Fruit fly (Drosophila melanogaster) whole organism, embryonic: Measurements from ENCODE around the gene Ndae1.

ENCODE experiments used
- ATbp ChIP-seq: fragments of 200-800 bp; sonication (Bioruptor generic); optimal IDR thresholded peaks from 2 replicates; lab custom pipeline; 2017; ENCODE audit warnings: missing biosample characterization, mild to moderate bottlenecking, missing genetic modification characterization, missing genetic modification reagents
- Ada2b ChIP-seq: fragments of 200-800 bp; sonication (Bioruptor generic); IDR thresholded peaks from 2 replicates; pipeline ENCODE4 v1.3.6; 2022; ENCODE audit warnings: missing biosample characterization, missing genetic modification characterization
- Blimp-1 ChIP-seq: fragments of 200-800 bp; sonication (Bioruptor generic); optimal IDR thresholded peaks from 3 replicates; lab custom pipeline; 2018; ENCODE audit warnings: missing biosample characterization, missing genetic modification characterization, mild to moderate bottlenecking, moderate library complexity, missing genetic modification reagents
- CG10147 ChIP-seq: fragments of 200-800 bp; sonication (Bioruptor generic); optimal IDR thresholded peaks from 2 replicates; lab custom pipeline; 2019; ENCODE audit warnings: missing biosample characterization, mild to moderate bottlenecking, missing genetic modification characterization, moderate library complexity
- CG10267 ChIP-seq: fragments of 200-800 bp; sonication (Bioruptor generic); optimal IDR thresholded peaks from 2 replicates; lab custom pipeline; 2018; ENCODE audit warnings: missing biosample characterization, mild to moderate bottlenecking, missing genetic modification characterization, moderate library complexity
- CG10366 ChIP-seq: fragments of 200-800 bp; sonication (Bioruptor generic); IDR thresholded peaks from 2 replicates; pipeline ENCODE4 v1.3.6; 2022; ENCODE audit warnings: missing biosample characterization, missing genetic modification characterization
- CG10462 ChIP-seq: fragments of 200-800 bp; sonication (Bioruptor generic); optimal IDR thresholded peaks from 2 replicates; lab custom pipeline; 2016; ENCODE audit warnings: missing biosample characterization, missing genetic modification characterization
- CG14050 ChIP-seq: fragments of 200-800 bp; sonication (Bioruptor generic); IDR thresholded peaks from 3 replicates; pipeline ENCODE4 v1.3.6; 2022; ENCODE audit warnings: missing biosample characterization, missing genetic modification characterization
- CG14667 ChIP-seq: fragments of 200-800 bp; sonication (Bioruptor generic); IDR thresholded peaks from 2 replicates; pipeline ENCODE4 v1.3.6; 2022; ENCODE audit warnings: missing biosample characterization, missing genetic modification characterization
- CG14710 ChIP-seq: fragments of 200-800 bp; sonication (Bioruptor generic); optimal IDR thresholded peaks from 3 replicates; lab custom pipeline; 2019; ENCODE audit warnings: missing biosample characterization, mild to moderate bottlenecking, missing genetic modification characterization, moderate library complexity
- CG1647 ChIP-seq: fragments of 200-800 bp; sonication (Bioruptor generic); optimal IDR thresholded peaks from 3 replicates; lab custom pipeline; 2016; ENCODE audit warnings: missing biosample characterization, missing genetic modification characterization
- CG16779 ChIP-seq: fragments of 200-800 bp; sonication (Bioruptor generic); IDR thresholded peaks from 2 replicates; pipeline ENCODE4 v1.3.6; 2022; ENCODE audit warnings: missing biosample characterization, missing genetic modification characterization
- CG17359 ChIP-seq: fragments of 200-800 bp; sonication (Bioruptor generic); optimal IDR thresholded peaks from 3 replicates; lab custom pipeline; 2018; ENCODE audit warnings: missing biosample characterization, mild to moderate bottlenecking, missing genetic modification characterization, moderate library complexity
- CG17385 ChIP-seq: fragments of 200-800 bp; sonication (Bioruptor generic); optimal IDR thresholded peaks from 3 replicates; lab custom pipeline; 2018; ENCODE audit warnings: missing biosample characterization, mild to moderate bottlenecking, missing genetic modification characterization
- CG1792 ChIP-seq: fragments of 200-800 bp; sonication (Bioruptor generic); optimal IDR thresholded peaks from 2 replicates; lab custom pipeline; 2016; ENCODE audit warnings: missing biosample characterization, missing genetic modification characterization
- CG2199 ChIP-seq: fragments of 200-800 bp; sonication (Bioruptor generic); IDR thresholded peaks from 3 replicates; pipeline ENCODE4 v1.3.6; 2022; ENCODE audit warnings: missing biosample characterization, missing genetic modification characterization
- CG32772 ChIP-seq: fragments of 200-800 bp; sonication (Bioruptor generic); IDR thresholded peaks from 2 replicates; pipeline ENCODE4 v1.3.6; 2022; ENCODE audit warnings: missing biosample characterization, missing genetic modification characterization
- CG6272 ChIP-seq: fragments of 200-800 bp; sonication (Bioruptor generic); IDR thresholded peaks from 2 replicates; pipeline ENCODE4 v1.3.6; 2022; ENCODE audit warnings: missing biosample characterization, missing genetic modification characterization
- CG6689 ChIP-seq: fragments of 200-800 bp; sonication (Bioruptor generic); IDR thresholded peaks from 2 replicates; pipeline ENCODE4 v1.3.6; 2022; ENCODE audit warnings: missing biosample characterization, missing genetic modification characterization
- CG8388 ChIP-seq: fragments of 200-800 bp; sonication (Bioruptor generic); optimal IDR thresholded peaks from 2 replicates; lab custom pipeline; 2019; ENCODE audit warnings: missing biosample characterization, mild to moderate bottlenecking, missing genetic modification characterization, moderate library complexity
- CG8944 ChIP-seq: fragments of 200-800 bp; sonication (Bioruptor generic); optimal IDR thresholded peaks from 3 replicates; lab custom pipeline; 2016; ENCODE audit warnings: missing biosample characterization, missing genetic modification characterization
- D19A ChIP-seq: fragments of 200-800 bp; optimal IDR thresholded peaks from 3 replicates; lab custom pipeline; 2019; ENCODE audit warnings: missing biosample characterization, mild to moderate bottlenecking, missing genetic modification characterization, moderate library complexity
- Doc3 ChIP-seq: fragments of 200-800 bp; sonication (Bioruptor generic); IDR thresholded peaks from 3 replicates; pipeline ENCODE4 v1.3.6; 2022; ENCODE audit warnings: missing biosample characterization, missing genetic modification characterization; ENCODE audit not compliant: partially characterized antibody
- Fer3 ChIP-seq: fragments of 200-800 bp; sonication (Bioruptor generic); optimal IDR thresholded peaks from 2 replicates; lab custom pipeline; 2018; ENCODE audit warnings: missing biosample characterization, mild to moderate bottlenecking, missing genetic modification characterization, moderate library complexity
- Lhr ChIP-seq: fragments of 200-800 bp; sonication (Bioruptor generic); optimal IDR thresholded peaks from 3 replicates; lab custom pipeline; 2017; ENCODE audit warnings: mild to moderate bottlenecking, missing biosample characterization, missing genetic modification reagents, missing genetic modification characterization
- Myb ChIP-seq: fragments of 200-800 bp; sonication (Bioruptor generic); optimal IDR thresholded peaks from 2 replicates; lab custom pipeline; 2016; ENCODE audit warnings: missing biosample characterization, missing genetic modification characterization
- Oli ChIP-seq: fragments of 200-800 bp; sonication (Bioruptor generic); optimal IDR thresholded peaks from 2 replicates; lab custom pipeline; 2018; ENCODE audit warnings: missing biosample characterization, mild to moderate bottlenecking, missing genetic modification characterization, moderate library complexity
- Ssrp ChIP-seq: fragments of 200-800 bp; sonication (Bioruptor generic); optimal IDR thresholded peaks from 2 replicates; lab custom pipeline; 2018; ENCODE audit warnings: missing biosample characterization, mild to moderate bottlenecking, missing genetic modification characterization, moderate library complexity
- Taf1 ChIP-seq: fragments of 200-800 bp; sonication (Bioruptor generic); IDR thresholded peaks from 2 replicates; pipeline ENCODE4 v1.3.6; 2022; ENCODE audit warnings: missing biosample characterization, missing genetic modification characterization
- Xrp1 ChIP-seq: fragments of 200-800 bp; sonication (Bioruptor generic); IDR thresholded peaks from 2 replicates; pipeline ENCODE4 v1.3.6; 2022; ENCODE audit warnings: missing biosample characterization, missing genetic modification characterization
- bsh ChIP-seq, 2 experiments: fragments of 200-800 bp; sonication (Bioruptor generic); optimal IDR thresholded peaks; 2 replicates each; lab custom pipeline; 2017 to 2018; ENCODE audit warnings: mild to moderate bottlenecking in 2 of 2, missing biosample characterization in 2 of 2, missing genetic modification characterization in 2 of 2, moderate library complexity in 1 of 2
- chm ChIP-seq: fragments of 200-800 bp; sonication (Bioruptor generic); IDR thresholded peaks from 2 replicates; pipeline ENCODE4 v1.3.6; 2022; ENCODE audit warnings: missing biosample characterization, missing genetic modification characterization
- dan ChIP-seq: fragments of 200-800 bp; sonication (Bioruptor generic); IDR thresholded peaks from 2 replicates; pipeline ENCODE4 v1.3.6; 2022; ENCODE audit warnings: missing biosample characterization, missing genetic modification characterization
- dmrt11E ChIP-seq: fragments of 200-800 bp; sonication (Bioruptor generic); optimal IDR thresholded peaks from 3 replicates; lab custom pipeline; 2018; ENCODE audit warnings: missing biosample characterization, mild to moderate bottlenecking, missing genetic modification characterization, moderate library complexity
- en ChIP-seq: fragments of 200-800 bp; sonication (Bioruptor generic); optimal IDR thresholded peaks from 2 replicates; lab custom pipeline; 2016; ENCODE audit warnings: missing biosample characterization, missing genetic modification characterization
- grau ChIP-seq: fragments of 200-800 bp; optimal IDR thresholded peaks from 3 replicates; lab custom pipeline; 2019; ENCODE audit warnings: missing biosample characterization, mild to moderate bottlenecking, missing genetic modification characterization, moderate library complexity
- gro ChIP-seq: fragments of 200-800 bp; sonication (Bioruptor generic); optimal IDR thresholded peaks from 2 replicates; lab custom pipeline; 2016; ENCODE audit warnings: missing biosample characterization, missing genetic modification characterization
- gsb-n ChIP-seq: fragments of 200-800 bp; sonication (Bioruptor generic); optimal IDR thresholded peaks from 3 replicates; lab custom pipeline; 2018; ENCODE audit warnings: missing biosample characterization, mild to moderate bottlenecking, missing genetic modification characterization
- insv ChIP-seq, 2 experiments: fragments of 200-800 bp; sonication (Bioruptor generic); optimal IDR thresholded peaks; 3 replicates each; lab custom pipeline; 2016 to 2018; ENCODE audit warnings: missing biosample characterization in 2 of 2, missing genetic modification characterization in 2 of 2
- jing ChIP-seq: fragments of 200-800 bp; sonication (Bioruptor generic); optimal IDR thresholded peaks from 2 replicates; lab custom pipeline; 2018; ENCODE audit warnings: missing biosample characterization, mild to moderate bottlenecking, missing genetic modification characterization
- lmd ChIP-seq: fragments of 200-800 bp; sonication (Bioruptor generic); IDR thresholded peaks from 2 replicates; pipeline ENCODE4 v1.3.6; 2022; ENCODE audit warnings: missing biosample characterization, missing genetic modification characterization
- pho ChIP-seq: fragments of 200-800 bp; sonication (Bioruptor generic); optimal IDR thresholded peaks from 2 replicates; lab custom pipeline; 2016; ENCODE audit warnings: missing biosample characterization, missing genetic modification characterization
- run ChIP-seq: fragments of 200-800 bp; sonication (Bioruptor generic); optimal IDR thresholded peaks from 3 replicates; lab custom pipeline; 2018; ENCODE audit warnings: missing biosample characterization, mild to moderate bottlenecking, missing genetic modification characterization
- slp2 ChIP-seq: fragments of 200-800 bp; sonication (Bioruptor generic); optimal IDR thresholded peaks from 2 replicates; lab custom pipeline; 2016; ENCODE audit warnings: missing biosample characterization, missing genetic modification characterization
- stwl ChIP-seq: fragments of 200-800 bp; sonication (Bioruptor generic); optimal IDR thresholded peaks from 3 replicates; lab custom pipeline; 2018; ENCODE audit warnings: missing biosample characterization, mild to moderate bottlenecking, missing genetic modification characterization, moderate library complexity
- tio ChIP-seq: fragments of 200-800 bp; sonication (Bioruptor generic); optimal IDR thresholded peaks from 2 replicates; lab custom pipeline; 2017; ENCODE audit warnings: missing biosample characterization, missing genetic modification characterization, inconsistent platforms
- toy ChIP-seq: fragments of 200-800 bp; sonication (Bioruptor generic); IDR thresholded peaks from 2 replicates; pipeline ENCODE4 v1.3.6; 2022; ENCODE audit warnings: missing biosample characterization, missing genetic modification characterization
- tup ChIP-seq: fragments of 200-800 bp; sonication (Bioruptor generic); optimal IDR thresholded peaks from 2 replicates; lab custom pipeline; 2016; ENCODE audit warnings: missing biosample characterization, mild to moderate bottlenecking, missing genetic modification characterization, moderate library complexity
- unpg ChIP-seq: fragments of 200-800 bp; sonication (Bioruptor generic); optimal IDR thresholded peaks from 3 replicates; lab custom pipeline; 2018; ENCODE audit warnings: missing biosample characterization, mild to moderate bottlenecking, missing genetic modification characterization, moderate library complexity
- wor ChIP-seq: fragments of 200-800 bp; sonication (Bioruptor generic); IDR thresholded peaks from 2 replicates; pipeline ENCODE4 v1.3.6; 2022; ENCODE audit warnings: missing biosample characterization, missing genetic modification characterization
- zen ChIP-seq: fragments of 200-800 bp; sonication (Bioruptor generic); optimal IDR thresholded peaks from 3 replicates; lab custom pipeline; 2018; ENCODE audit warnings: missing biosample characterization, mild to moderate bottlenecking, missing genetic modification characterization, moderate library complexity

The Ndae1 gene

dm6 chr2L:7265970-7266369 lies 16.8 kb upstream of the Ndae1 start:
- peak; percentile 57 for TF ChIP-seq CG8388 (GFP tag; lab: Kevin White, UChicago)
- TF ChIP-seq toy (GFP tag; lab: Robert Waterston, UW), result no peak
- TF ChIP-seq CG16779 (GFP tag; lab: Robert Waterston, UW), result no peak
- peak; percentile 31 for TF ChIP-seq CG14710
- no peak for TF ChIP-seq Lhr (GFP tag; lab: Kevin White, UChicago)
- no peak for TF ChIP-seq CG14667 (GFP tag; lab: Robert Waterston, UW)
- TF ChIP-seq tio (GFP tag; lab: Kevin White, UChicago), result peak; percentile 19
- peak; percentile 23 for TF ChIP-seq dmrt11E
- no peak for TF ChIP-seq jing (GFP tag; lab: Kevin White, UChicago)
- TF ChIP-seq Xrp1, result peak; percentile 77
- peak; percentile 3 for TF ChIP-seq zen
- TF ChIP-seq Ssrp (tag; lab: Kevin White, UChicago), result peak; percentile 5
- peak; percentile 7 for TF ChIP-seq CG10462 (GFP tag; lab: Kevin White, UChicago)
- TF ChIP-seq CG10147 (GFP tag; lab: Kevin White, UChicago), result no peak
- peak; percentile 39 for TF ChIP-seq slp2 (GFP tag; lab: Kevin White, UChicago)
- peak; percentile 35 for TF ChIP-seq CG32772 (GFP tag; lab: Robert Waterston, UW)
- TF ChIP-seq stwl, result no peak
- no peak for TF ChIP-seq dan
- TF ChIP-seq unpg (GFP tag; lab: Kevin White, UChicago), result peak; percentile 39
- TF ChIP-seq ATbp (GFP tag; lab: Kevin White, UChicago), result peak; percentile 39
- TF ChIP-seq CG6689 (GFP tag; lab: Robert Waterston, UW), result peak; percentile 41; the same call in 1 of the 2 replicates
- TF ChIP-seq CG14050 (GFP tag; lab: Robert Waterston, UW), result 0 out of 3 replicates have a peak, but pooled peaks have one; percentile 9
- TF ChIP-seq CG1647, result no peak
- TF ChIP-seq tup, result no peak
- no peak for TF ChIP-seq gro (GFP tag; lab: Kevin White, UChicago)
- no peak for TF ChIP-seq CG6272
- TF ChIP-seq CG17385, result peak; percentile 28
- no peak for TF ChIP-seq run (tag; lab: Kevin White, UChicago)
- no peak for TF ChIP-seq lmd (GFP tag; lab: Robert Waterston, UW)
- 0 out of 2 replicates have a peak, but pooled peaks have one; percentile 35 for TF ChIP-seq chm (GFP tag; lab: Robert Waterston, UW)
- TF ChIP-seq CG2199, result no peak
- TF ChIP-seq insv (GFP tag; optimal IDR thresholded peaks at IDR 0.05; lab: Kevin White, UChicago), result no peak
- peak; percentile 35 for TF ChIP-seq Oli (tag; lab: Kevin White, UChicago)
- peak; percentile 29 for TF ChIP-seq Fer3 (tag; lab: Kevin White, UChicago)
- TF ChIP-seq en (GFP tag; lab: Kevin White, UChicago), result no peak
- TF ChIP-seq Myb, result no peak
- TF ChIP-seq gsb-n (tag; lab: Kevin White, UChicago), result peak; percentile 4
- TF ChIP-seq pho, result no peak
- peak in 1 of 2 experiments; percentile 75 for TF ChIP-seq bsh (GFP tag; optimal IDR thresholded peaks at IDR 0.05; lab: Kevin White, UChicago)
- no peak for TF ChIP-seq Taf1 (GFP tag; lab: Robert Waterston, UW)
- peak; percentile 5 for TF ChIP-seq D19A
- peak; percentile 21 for TF ChIP-seq grau (tag; lab: Kevin White, UChicago)
- TF ChIP-seq wor (GFP tag; lab: Robert Waterston, UW), result no peak
- TF ChIP-seq Blimp-1 (GFP tag; lab: Kevin White, UChicago), result peak; percentile 67
- peak; percentile 25 for TF ChIP-seq CG8944
- TF ChIP-seq Ada2b, result no peak
- TF ChIP-seq CG17359 (tag; lab: Kevin White, UChicago), result peak; percentile 46
- no peak for TF ChIP-seq Doc3 (GFP tag; lab: Robert Waterston, UW)
- TF ChIP-seq CG10267, result peak; percentile 48
- no peak for TF ChIP-seq CG1792 (GFP tag; lab: Kevin White, UChicago)
- peak; percentile 25; the same call in 1 of the 2 replicates for TF ChIP-seq CG10366 (GFP tag; lab: Robert Waterston, UW)
